Worm (Caenorhabditis elegans) whole organism, midembryonic: ENCODE data around the gene shw-1.
A peak's percentile ranks its signal among the peaks of the same experiment; 100 is the strongest.

Source experiments
- T22C8.4 ChIP-seq: fragments of 200-800 bp; sonication (Bioruptor generic); IDR thresholded peaks from 2 replicates; pipeline ENCODE4 v1.3.6; 2022; ENCODE audit warnings: missing genetic modification characterization, missing compliant biosample characterization
- cog-1 ChIP-seq: sonication (generic microtip); optimal IDR thresholded peaks from 2 replicates; lab custom pipeline; 2016; ENCODE audit warnings: missing genetic modification characterization, missing compliant biosample characterization
- flt-1 ChIP-seq: fragments of 200-800 bp; sonication (Bioruptor generic); IDR thresholded peaks from 2 replicates; pipeline ENCODE4 v1.3.6; 2022; ENCODE audit warnings: missing genetic modification characterization, missing compliant biosample characterization
- klf-2 ChIP-seq: fragments of 200-800 bp; sonication (Bioruptor generic); conservative IDR thresholded peaks from 2 replicates; pipeline ENCODE4 v1.3.6; 2022; ENCODE audit warnings: missing genetic modification reagents, missing genetic modification characterization, missing compliant biosample characterization
- med-1 ChIP-seq: sonication (generic microtip); optimal IDR thresholded peaks from 2 replicates; lab custom pipeline; 2017; ENCODE audit warnings: missing genetic modification characterization, mild to moderate bottlenecking, missing compliant biosample characterization, antibody characterized with exemption, missing genetic modification reagents; ENCODE audit not compliant: insufficient read depth
- ref-1 ChIP-seq: fragments of 200-800 bp; sonication (Bioruptor generic); conservative IDR thresholded peaks from 2 replicates; pipeline ENCODE4 v1.3.6; 2022; ENCODE audit warnings: missing genetic modification reagents, missing genetic modification characterization, missing compliant biosample characterization
- tab-1 ChIP-seq: fragments of 200-800 bp; sonication (Bioruptor generic); IDR thresholded peaks from 2 replicates; pipeline ENCODE4 v1.3.6; 2022; ENCODE audit warnings: missing genetic modification characterization, missing compliant biosample characterization
- ztf-23 ChIP-seq: fragments of 200-800 bp; sonication (Bioruptor generic); IDR thresholded peaks from 2 replicates; pipeline ENCODE4 v1.3.6; 2022; ENCODE audit warnings: missing genetic modification reagents, missing genetic modification characterization, missing compliant biosample characterization
- ztf-29 ChIP-seq: fragments of 200-800 bp; sonication (Bioruptor generic); IDR thresholded peaks from 2 replicates; pipeline ENCODE4 v1.3.6; 2022; ENCODE audit warnings: missing genetic modification reagents, missing genetic modification characterization, missing compliant biosample characterization

Gene shw-1

ce11 chrII:8321244-8321643 is at the start of gene shw-1:
TSS of gene shw-1 (minus strand) at chrII:8321471.
- TF ChIP-seq klf-2 (GFP tag; lab: Robert Waterston, UW): no peak
- no peak for TF ChIP-seq tab-1 (GFP tag; lab: Robert Waterston, UW)
- TF ChIP-seq flt-1 (GFP tag; lab: Robert Waterston, UW): no peak
- TF ChIP-seq T22C8.4 (GFP tag; lab: Robert Waterston, UW): no peak
- TF ChIP-seq ztf-23: no peak
- no peak for TF ChIP-seq cog-1 (tag; lab: Kevin White, UChicago)
- no peak for TF ChIP-seq ref-1 (GFP tag; lab: Robert Waterston, UW)
- no peak for TF ChIP-seq ztf-29 (GFP tag; lab: Robert Waterston, UW)
- no peak for TF ChIP-seq med-1 (GFP tag; lab: Kevin White, UChicago)

DNA sequence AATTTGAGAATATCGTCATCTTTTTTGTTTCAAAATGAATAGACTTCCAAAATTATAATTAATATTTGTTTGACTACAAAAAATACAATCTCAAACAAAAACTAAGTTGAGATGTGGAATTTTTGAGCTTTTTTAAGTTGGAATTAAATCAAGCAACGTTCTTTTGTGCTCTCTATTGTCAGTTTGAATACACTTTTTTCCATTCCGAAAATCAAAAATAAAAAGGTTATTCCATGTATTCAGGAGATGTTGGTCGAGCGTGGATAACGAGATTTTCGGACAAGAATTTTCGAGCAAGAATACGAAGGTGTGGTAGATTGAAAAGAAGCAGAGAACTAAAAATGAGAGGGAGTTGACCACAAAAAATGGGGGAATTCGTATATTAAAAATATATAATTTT is 48.9 kb upstream of the shw-1 start:
- TF ChIP-seq klf-2 (GFP tag; lab: Robert Waterston, UW) (no peak), med-1 (GFP tag; lab: Kevin White, UChicago) (no peak), ztf-29 (GFP tag; lab: Robert Waterston, UW) (no peak)

DNA sequence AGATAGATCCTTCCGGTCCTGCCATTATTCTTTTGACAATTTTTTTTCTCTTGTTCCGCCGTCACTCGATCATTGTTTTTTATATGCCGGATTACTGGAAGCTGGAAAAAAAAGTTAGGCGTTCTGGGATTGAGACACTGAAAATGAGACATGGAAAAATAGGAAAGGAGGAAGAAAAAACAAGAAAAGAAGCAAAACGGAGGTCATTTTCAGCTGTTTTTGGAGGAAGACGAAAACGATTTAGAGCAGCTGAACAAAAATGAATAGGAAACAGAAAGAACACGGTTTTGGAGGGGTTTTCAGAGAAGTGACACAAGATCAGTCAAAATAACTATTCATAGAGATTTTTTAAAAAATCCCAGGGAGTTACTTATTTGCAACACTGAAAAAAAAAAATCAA is 47.8 kb upstream of the shw-1 start, which contains the start of gene amt-3:
Gene amt-3, minus strand, starts transcription at position 101 of the 400 bp plus-strand sequence.
- TF ChIP-seq flt-1 (GFP tag; lab: Robert Waterston, UW) (no peak), med-1 (GFP tag; lab: Kevin White, UChicago) (no peak), ztf-23 (no peak), ztf-29 (GFP tag; lab: Robert Waterston, UW) (no peak), cog-1 (tag; lab: Kevin White, UChicago) (no peak), T22C8.4 (GFP tag; lab: Robert Waterston, UW) (no peak), tab-1 (GFP tag; lab: Robert Waterston, UW) (no peak), klf-2 (GFP tag; lab: Robert Waterston, UW) (no peak)

DNA sequence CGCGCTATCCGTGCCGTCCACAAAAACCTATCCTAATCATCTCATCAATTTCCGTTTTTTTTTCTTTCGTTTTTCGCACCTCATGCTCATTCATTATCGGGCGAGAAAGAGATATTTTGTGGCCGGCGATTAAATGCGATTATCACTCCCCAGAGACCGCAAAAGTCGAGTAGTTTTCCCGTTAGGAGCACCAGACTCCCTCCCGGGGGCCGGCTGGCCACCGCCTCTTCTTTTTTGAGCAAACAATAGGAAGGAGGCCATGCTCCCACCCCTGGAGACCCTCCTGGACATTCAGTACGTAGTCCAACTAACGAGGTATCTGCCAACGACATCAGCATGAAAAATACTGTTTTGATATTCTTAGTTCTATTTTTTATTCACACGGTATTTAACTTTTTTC is 39.2 kb upstream of the shw-1 start, which contains the start of gene M195.2:
Gene M195.2, plus strand, starts transcription at position 301 of the 400 bp plus-strand sequence.
- TF ChIP-seq ztf-29 (GFP tag; lab: Robert Waterston, UW) (no peak), ref-1 (GFP tag; lab: Robert Waterston, UW) (no peak), tab-1 (GFP tag; lab: Robert Waterston, UW) (0 out of 2 replicates have a peak, but pooled peaks have one; percentile 62), cog-1 (tag; lab: Kevin White, UChicago) (no peak), T22C8.4 (GFP tag; lab: Robert Waterston, UW) (no peak), med-1 (GFP tag; lab: Kevin White, UChicago) (no peak)

- TF ChIP-seq ztf-23: no peak
- no peak for TF ChIP-seq flt-1 (GFP tag; lab: Robert Waterston, UW)
- TF ChIP-seq tab-1 (GFP tag; lab: Robert Waterston, UW): no peak
- TF ChIP-seq T22C8.4 (GFP tag; lab: Robert Waterston, UW): no peak
- no peak for TF ChIP-seq klf-2 (GFP tag; lab: Robert Waterston, UW)
- no peak for TF ChIP-seq ztf-29 (GFP tag; lab: Robert Waterston, UW)
- TF ChIP-seq ref-1 (GFP tag; lab: Robert Waterston, UW): no peak
These were observed 38.1 kb upstream of the shw-1 start, which contains the start of gene col-77 for ce11 chrII:8359350-8359749. TSS of gene col-77 (minus strand) at chrII:8359381.

DNA sequence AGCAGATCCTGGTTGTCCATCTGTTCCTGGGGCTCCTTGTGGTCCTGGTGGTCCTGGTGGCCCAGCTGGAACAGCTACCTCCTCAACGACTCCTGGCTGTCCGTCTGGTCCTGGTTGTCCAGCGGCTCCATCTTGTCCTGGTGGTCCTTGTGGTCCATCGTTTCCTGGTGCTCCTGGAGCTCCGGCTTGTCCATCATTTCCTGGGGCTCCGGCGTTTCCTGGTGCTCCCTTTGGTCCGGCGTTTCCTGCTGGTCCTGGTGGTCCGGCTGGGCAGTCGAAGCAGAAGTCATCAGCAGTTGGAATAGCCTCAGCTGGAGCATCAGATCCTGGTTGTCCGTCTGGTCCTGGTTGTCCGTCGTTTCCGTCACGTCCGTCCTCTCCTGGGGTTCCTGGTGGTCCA is 37.2 kb upstream of the shw-1 start:
- TF ChIP-seq med-1 (GFP tag; lab: Kevin White, UChicago) (no peak), ztf-23 (no peak), flt-1 (GFP tag; lab: Robert Waterston, UW) (no peak), klf-2 (GFP tag; lab: Robert Waterston, UW) (no peak), tab-1 (GFP tag; lab: Robert Waterston, UW) (no peak), ztf-29 (GFP tag; lab: Robert Waterston, UW) (no peak), T22C8.4 (GFP tag; lab: Robert Waterston, UW) (no peak), ref-1 (GFP tag; lab: Robert Waterston, UW) (no peak), cog-1 (tag; lab: Kevin White, UChicago) (no peak)

DNA sequence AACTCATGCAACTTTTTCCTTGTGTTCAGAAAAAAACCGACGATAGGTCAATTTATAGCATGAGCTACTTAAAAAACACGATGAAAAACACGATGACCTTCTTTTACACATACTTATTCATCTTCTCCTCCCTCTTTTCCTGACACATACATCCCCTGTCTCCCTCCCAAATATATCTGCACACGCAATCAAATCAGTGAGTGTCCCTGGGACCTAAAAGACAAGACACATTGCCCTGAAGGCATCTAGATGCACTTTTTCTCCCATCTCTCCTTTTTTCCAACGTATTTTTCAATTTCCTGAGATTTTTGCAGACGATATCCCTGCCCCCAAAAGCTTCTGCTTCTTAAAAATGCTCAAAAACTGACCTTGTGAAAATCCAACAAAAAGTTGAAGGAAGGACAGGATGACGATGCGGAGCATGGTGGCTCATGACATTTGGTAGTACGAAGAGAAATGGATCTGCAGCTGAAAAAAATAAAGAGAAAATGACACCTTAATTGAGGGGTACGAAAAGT is 33.0 kb upstream of the shw-1 start, which contains the start of gene C26D10.6:
Gene C26D10.6, minus strand, starts transcription at position 468 of the 518 bp plus-strand sequence.
- TF ChIP-seq med-1 (GFP tag; lab: Kevin White, UChicago) (no peak), tab-1 (GFP tag; lab: Robert Waterston, UW) (no peak)

- TF ChIP-seq ref-1 (GFP tag; lab: Robert Waterston, UW): no peak
- TF ChIP-seq klf-2 (GFP tag; lab: Robert Waterston, UW): no peak
- TF ChIP-seq cog-1 (tag; lab: Kevin White, UChicago): no peak
- TF ChIP-seq tab-1 (GFP tag; lab: Robert Waterston, UW): no peak
- no peak for TF ChIP-seq ztf-23
- no peak for TF ChIP-seq flt-1 (GFP tag; lab: Robert Waterston, UW)
- no peak for TF ChIP-seq T22C8.4 (GFP tag; lab: Robert Waterston, UW)
- no peak for TF ChIP-seq med-1 (GFP tag; lab: Kevin White, UChicago)
- no peak for TF ChIP-seq ztf-29 (GFP tag; lab: Robert Waterston, UW)
These were observed 32.0 kb upstream of the shw-1 start for ce11 chrII:8353288-8353687.

DNA sequence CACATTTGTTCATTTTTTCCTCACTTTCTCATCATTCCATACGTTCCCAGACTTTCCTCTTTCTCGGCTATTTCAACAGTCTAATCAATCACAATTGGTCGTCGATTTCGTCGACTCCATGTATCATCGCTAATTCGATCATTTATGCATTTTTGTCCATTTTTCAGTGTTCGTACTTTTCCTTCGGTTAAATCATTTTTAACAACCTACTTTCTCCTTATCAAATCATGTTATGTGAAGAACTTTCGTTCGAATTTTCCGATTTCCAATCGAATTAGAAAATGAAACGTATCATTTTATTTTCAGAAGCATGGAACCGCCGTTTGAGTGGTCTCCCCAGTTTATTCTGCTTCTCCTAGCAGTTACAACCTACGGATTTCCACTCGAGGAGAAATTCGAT is 25.1 kb upstream of the shw-1 start, which contains the start of gene eff-1:
Gene eff-1, plus strand, starts transcription at position 301 of the 400 bp plus-strand sequence.
- TF ChIP-seq med-1 (GFP tag; lab: Kevin White, UChicago) (no peak), cog-1 (tag; lab: Kevin White, UChicago) (no peak), flt-1 (GFP tag; lab: Robert Waterston, UW) (no peak), klf-2 (GFP tag; lab: Robert Waterston, UW) (no peak), ztf-29 (GFP tag; lab: Robert Waterston, UW) (no peak), ref-1 (GFP tag; lab: Robert Waterston, UW) (no peak), tab-1 (GFP tag; lab: Robert Waterston, UW) (no peak), ztf-23 (no peak), T22C8.4 (GFP tag; lab: Robert Waterston, UW) (no peak)
